Worm (Caenorhabditis elegans) whole organism, L2 larva: ENCODE data around the gene ZK1128.3.

ENCODE experiments used
- ZK546.5 ChIP-seq: sonication (generic microtip); optimal IDR thresholded peaks from 2 replicates; lab custom pipeline; 2017; ENCODE audit warnings: missing biosample characterization, missing genetic modification characterization
- ama-1 ChIP-seq: fragments of 150-350 bp; optimal IDR thresholded peaks from 2 replicates; lab custom pipeline; 2018; ENCODE audit warnings: inconsistent platforms
- ceh-16 ChIP-seq: fragments of 150-350 bp; optimal IDR thresholded peaks from 2 replicates; lab custom pipeline; 2014; ENCODE audit warnings: missing biosample characterization, missing genetic modification characterization
- lsy-2 ChIP-seq, 2 experiments: fragments of 150-350 bp in 1 of 2; sonication (generic microtip) in 1 of 2; optimal IDR thresholded peaks; 2 replicates each; lab custom pipeline; 2014 to 2017; ENCODE audit warnings: missing biosample characterization in 2 of 2, missing genetic modification characterization in 2 of 2
- nhr-12 ChIP-seq: fragments of 150-350 bp; optimal IDR thresholded peaks from 2 replicates; lab custom pipeline; 2014; ENCODE audit warnings: missing biosample characterization, missing genetic modification characterization
- nhr-77 ChIP-seq: fragments of 150-350 bp; optimal IDR thresholded peaks from 2 replicates; lab custom pipeline; 2014; ENCODE audit warnings: missing biosample characterization, missing genetic modification characterization
- snpc-4 ChIP-seq: fragments of 150-350 bp; optimal IDR thresholded peaks from 2 replicates; lab custom pipeline; 2014; ENCODE audit warnings: missing biosample characterization, missing genetic modification characterization

ce11 chrIII:10134517-10134916 lies 15.8 kb upstream of the ZK1128.3 start:
- TF ChIP-seq nhr-77 (tag; lab: Kevin White, UChicago) (no peak), nhr-12 (tag; lab: Kevin White, UChicago) (no peak), ZK546.5 (tag; lab: Kevin White, UChicago) (no peak), lsy-2 (tag; optimal IDR thresholded peaks at IDR 0.05; lab: Kevin White, UChicago) (no peak), ceh-16 (tag; lab: Kevin White, UChicago) (no peak), ama-1 (lab: Kevin White, UChicago) (no peak), snpc-4 (tag; lab: Kevin White, UChicago) (no peak)
